Fruit fly (Drosophila melanogaster) whole organism, prepupa: ENCODE results near the gene CG42764.

Experiments used
- CG10631 ChIP-seq: fragments of 200-800 bp; sonication (Bioruptor generic); optimal IDR thresholded peaks from 2 replicates; lab custom pipeline; 2016; ENCODE audit warnings: missing biosample characterization, missing genetic modification characterization
- CG10669 ChIP-seq: fragments of 200-800 bp; sonication (Bioruptor generic); optimal IDR thresholded peaks from 3 replicates; lab custom pipeline; 2018; ENCODE audit warnings: missing biosample characterization, mild to moderate bottlenecking, missing genetic modification characterization, moderate library complexity
- CG11762 ChIP-seq: fragments of 200-800 bp; sonication (Bioruptor generic); optimal IDR thresholded peaks from 3 replicates; lab custom pipeline; 2016; ENCODE audit warnings: missing biosample characterization, missing genetic modification characterization; ENCODE audit not compliant: insufficient read depth
- CG11902 ChIP-seq: fragments of 200-800 bp; sonication (Bioruptor generic); optimal IDR thresholded peaks from 3 replicates; lab custom pipeline; 2016; ENCODE audit warnings: missing biosample characterization, missing genetic modification characterization
- CG15336 ChIP-seq: fragments of 200-800 bp; sonication (Bioruptor generic); IDR thresholded peaks from 2 replicates; pipeline ENCODE4 v1.3.6; 2022; ENCODE audit warnings: missing biosample characterization, missing genetic modification characterization
- CG3032 ChIP-seq: fragments of 200-800 bp; optimal IDR thresholded peaks from 2 replicates; lab custom pipeline; 2019; ENCODE audit warnings: missing biosample characterization, mild to moderate bottlenecking, missing genetic modification characterization, moderate library complexity
- CG31627 ChIP-seq: fragments of 200-800 bp; sonication (Bioruptor generic); optimal IDR thresholded peaks from 3 replicates; lab custom pipeline; 2016; ENCODE audit warnings: missing biosample characterization, missing genetic modification characterization
- CG34406 ChIP-seq: fragments of 200-800 bp; sonication (Bioruptor generic); optimal IDR thresholded peaks from 3 replicates; lab custom pipeline; 2016; ENCODE audit warnings: missing biosample characterization, missing genetic modification characterization
- CG3919 ChIP-seq: fragments of 200-800 bp; sonication (Bioruptor generic); optimal IDR thresholded peaks from 3 replicates; lab custom pipeline; 2016; ENCODE audit warnings: missing biosample characterization, missing genetic modification characterization
- CG4318 ChIP-seq: fragments of 200-800 bp; sonication (Bioruptor generic); optimal IDR thresholded peaks from 3 replicates; lab custom pipeline; 2017; ENCODE audit warnings: missing biosample characterization, mild to moderate bottlenecking, missing genetic modification characterization
- CG6163 ChIP-seq: fragments of 200-800 bp; sonication (Bioruptor generic); IDR thresholded peaks from 3 replicates; pipeline ENCODE4 v1.3.6; 2022; ENCODE audit warnings: missing biosample characterization, missing genetic modification characterization
- CG6808 ChIP-seq: fragments of 200-800 bp; sonication (Bioruptor generic); optimal IDR thresholded peaks from 3 replicates; lab custom pipeline; 2017; ENCODE audit warnings: missing biosample characterization, missing genetic modification characterization, mild to moderate bottlenecking, moderate library complexity, missing genetic modification reagents
- CG6854 ChIP-seq: fragments of 200-800 bp; sonication (Bioruptor generic); optimal IDR thresholded peaks from 2 replicates; lab custom pipeline; 2017; ENCODE audit warnings: missing biosample characterization, mild to moderate bottlenecking, missing genetic modification characterization
- CG8119 ChIP-seq: fragments of 200-800 bp; sonication (Bioruptor generic); IDR thresholded peaks from 3 replicates; pipeline ENCODE4 v1.3.6; 2022; ENCODE audit warnings: missing biosample characterization, missing genetic modification characterization
- CG9139 ChIP-seq: fragments of 200-800 bp; sonication (Bioruptor generic); optimal IDR thresholded peaks from 3 replicates; lab custom pipeline; 2017; ENCODE audit warnings: missing biosample characterization, mild to moderate bottlenecking, missing genetic modification characterization
- Eip75B ChIP-seq: fragments of 200-800 bp; sonication (Bioruptor generic); optimal IDR thresholded peaks from 3 replicates; lab custom pipeline; 2016; ENCODE audit warnings: missing biosample characterization, missing genetic modification characterization
- Eip78C ChIP-seq: fragments of 200-800 bp; sonication (Bioruptor generic); peaks from one replicate; lab custom pipeline; 2016; ENCODE audit warnings: missing biosample characterization, missing genetic modification characterization
- Hr38 ChIP-seq: sonication (Bioruptor generic); optimal IDR thresholded peaks from 2 replicates; lab custom pipeline; 2016; ENCODE audit warnings: missing biosample characterization, missing genetic modification characterization
- Met ChIP-seq: fragments of 200-800 bp; sonication (Bioruptor generic); optimal IDR thresholded peaks from 3 replicates; lab custom pipeline; 2016; ENCODE audit warnings: missing biosample characterization, missing genetic modification characterization
- Smox ChIP-seq: fragments of 200-800 bp; sonication (Bioruptor generic); optimal IDR thresholded peaks from 3 replicates; lab custom pipeline; 2016; ENCODE audit warnings: missing biosample characterization, missing genetic modification characterization
- Sox102F ChIP-seq: fragments of 200-800 bp; sonication (Bioruptor generic); optimal IDR thresholded peaks from 2 replicates; lab custom pipeline; 2016; ENCODE audit warnings: missing biosample characterization, mild to moderate bottlenecking, missing genetic modification characterization
- Sox14 ChIP-seq: fragments of 200-800 bp; sonication (Bioruptor generic); optimal IDR thresholded peaks from 3 replicates; lab custom pipeline; 2016; ENCODE audit warnings: missing biosample characterization, missing genetic modification characterization
- acj6 ChIP-seq: fragments of 200-800 bp; sonication (Bioruptor generic); optimal IDR thresholded peaks from 3 replicates; lab custom pipeline; 2016; ENCODE audit warnings: missing biosample characterization, missing genetic modification characterization
- dsx ChIP-seq: fragments of 200-800 bp; optimal IDR thresholded peaks from 3 replicates; lab custom pipeline; 2019; ENCODE audit warnings: missing biosample characterization, mild to moderate bottlenecking, missing genetic modification characterization, moderate library complexity; ENCODE audit not compliant: poor library complexity, severe bottlenecking
- lz ChIP-seq: fragments of 200-800 bp; sonication (Bioruptor generic); optimal IDR thresholded peaks from 3 replicates; lab custom pipeline; 2016; ENCODE audit warnings: missing biosample characterization, missing genetic modification characterization
- topi ChIP-seq: fragments of 200-800 bp; sonication (Bioruptor generic); optimal IDR thresholded peaks from 3 replicates; lab custom pipeline; 2016; ENCODE audit warnings: missing biosample characterization, missing genetic modification characterization
- vri ChIP-seq: fragments of 200-800 bp; sonication (Bioruptor generic); optimal IDR thresholded peaks from 3 replicates; lab custom pipeline; 2016; ENCODE audit warnings: missing biosample characterization, mild to moderate bottlenecking, missing genetic modification characterization

Gene CG42764

DNA sequence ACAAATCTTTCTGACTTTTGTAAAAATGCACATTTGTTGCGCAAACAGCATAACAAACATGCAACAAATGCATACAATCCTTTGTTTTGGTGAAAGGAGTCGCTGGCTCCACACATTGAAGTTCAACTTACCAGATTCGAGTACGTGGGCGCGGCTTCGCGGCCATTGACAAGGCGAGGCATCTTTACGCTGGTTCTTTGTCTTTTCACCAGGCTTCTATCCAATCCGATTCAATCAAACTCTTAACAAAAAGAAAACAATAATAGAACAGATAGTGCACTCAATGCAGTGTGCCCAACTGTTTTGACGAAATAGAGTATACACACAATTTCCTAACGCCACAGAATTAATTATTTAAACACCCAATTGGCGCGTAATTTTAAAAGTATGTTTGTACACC, 35.7 kb downstream of the CG42764 start, which contains the start of gene CG5262:
Gene CG5262, minus strand, starts transcription at position 294 of the 400 bp plus-strand sequence.
- no peak for TF ChIP-seq CG10669 (GFP tag; lab: Kevin White, UChicago)
- TF ChIP-seq CG10631 (GFP tag; lab: Kevin White, UChicago) = no peak
- no peak for TF ChIP-seq CG6808 (GFP tag; lab: Kevin White, UChicago)
- TF ChIP-seq CG4318 = no peak
- TF ChIP-seq CG11902 (GFP tag; lab: Kevin White, UChicago) = no peak
- TF ChIP-seq CG6163 (GFP tag; lab: Robert Waterston, UW) = no peak
- TF ChIP-seq CG31627 = no peak
- TF ChIP-seq Sox14 (GFP tag; lab: Kevin White, UChicago) = peak; percentile 87
- no peak for TF ChIP-seq CG3919
- peak; percentile 13 for TF ChIP-seq CG3032 (tag; lab: Kevin White, UChicago)
- no peak for TF ChIP-seq lz (GFP tag; lab: Kevin White, UChicago)
- TF ChIP-seq CG9139 (GFP tag; lab: Kevin White, UChicago) = no peak
- 0 out of 2 replicates have a peak, but pooled peaks have one; percentile 25 for TF ChIP-seq CG15336
- no peak for TF ChIP-seq dsx (GFP tag; lab: Kevin White, UChicago)
- no peak for TF ChIP-seq topi (GFP tag; lab: Kevin White, UChicago)

DNA sequence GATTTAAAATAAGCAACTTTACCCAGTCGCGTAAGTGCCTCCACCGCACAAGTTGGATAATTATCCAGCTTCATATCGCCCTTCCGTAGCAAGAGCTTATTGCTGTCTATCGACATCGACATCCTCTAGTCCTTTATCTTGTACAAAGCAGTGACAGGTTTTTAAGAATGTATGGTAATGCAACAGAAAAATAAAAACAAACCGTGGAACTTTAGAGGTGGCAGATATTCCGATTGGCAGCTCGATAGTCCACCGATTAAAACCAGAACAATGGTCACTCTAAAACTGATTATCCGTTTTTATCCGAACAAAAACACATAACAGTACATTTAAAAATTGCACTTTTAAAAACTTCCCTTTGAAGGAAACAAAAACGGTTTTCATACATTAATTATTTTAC, 38.4 kb downstream of the CG42764 start, which contains the start of gene CG5274:
Gene CG5274, minus strand, starts transcription at position 218 of the 400 bp plus-strand sequence.
- TF ChIP-seq CG34406 (GFP tag; lab: Kevin White, UChicago) = no peak
- TF ChIP-seq dsx (GFP tag; lab: Kevin White, UChicago) = no peak
- TF ChIP-seq vri = no peak
- TF ChIP-seq Smox (GFP tag; lab: Kevin White, UChicago) = no peak
- TF ChIP-seq CG11762 (GFP tag; lab: Kevin White, UChicago) = no peak
- no peak for TF ChIP-seq acj6 (GFP tag; lab: Kevin White, UChicago)
- TF ChIP-seq lz (GFP tag; lab: Kevin White, UChicago) = no peak
- no peak for TF ChIP-seq Eip78C
- TF ChIP-seq Sox14 (GFP tag; lab: Kevin White, UChicago) = no peak
- TF ChIP-seq Met (GFP tag; lab: Kevin White, UChicago) = no peak
- no peak for TF ChIP-seq Sox102F (GFP tag; lab: Kevin White, UChicago)
- TF ChIP-seq Eip75B (GFP tag; lab: Kevin White, UChicago) = no peak
- TF ChIP-seq, all 60 proteins: peak for 0

DNA sequence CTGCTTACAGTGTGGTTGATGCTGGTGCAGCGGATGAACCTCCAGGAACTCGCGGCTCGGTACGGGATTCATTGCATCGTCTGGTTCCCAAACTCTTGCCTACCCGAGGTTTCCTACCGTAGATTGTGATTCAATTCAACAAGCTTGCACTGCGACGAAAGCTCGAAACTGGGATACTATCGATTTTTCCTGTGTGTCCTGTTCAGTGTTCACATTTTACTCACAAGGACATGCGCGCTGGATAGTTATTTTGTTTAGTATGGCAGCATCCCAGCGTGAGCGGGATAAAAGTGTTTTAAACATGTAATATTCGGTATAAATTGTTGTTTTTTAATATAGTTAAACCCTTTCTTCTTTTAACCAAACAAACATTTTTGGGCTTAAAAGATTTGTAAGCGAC, 40.0 kb downstream of the CG42764 start, which contains the start of gene CG5282:
Gene CG5282, minus strand, starts transcription at position 184 of the 400 bp plus-strand sequence.
- no peak for TF ChIP-seq CG8119
- no peak for TF ChIP-seq CG6854 (GFP tag; lab: Kevin White, UChicago)
- TF ChIP-seq CG4318 = no peak
- no peak for TF ChIP-seq Hr38
